Fruit fly (Drosophila melanogaster) whole organism, pupa: ENCODE measurements around the gene CG16965.
A peak's percentile ranks its signal among the peaks of the same experiment; 100 is the strongest.

Source experiments
- CG10348 ChIP-seq: fragments of 200-800 bp; sonication (Bioruptor generic); IDR thresholded peaks from 2 replicates; pipeline ENCODE4 v1.3.6; 2022; ENCODE audit warnings: missing biosample characterization, missing genetic modification characterization
- CG12605 ChIP-seq: fragments of 200-800 bp; sonication (Bioruptor generic); IDR thresholded peaks from 2 replicates; pipeline ENCODE4 v1.3.6; 2022; ENCODE audit warnings: missing biosample characterization, missing genetic modification characterization
- CG13204 ChIP-seq: fragments of 200-800 bp; sonication (Bioruptor generic); optimal IDR thresholded peaks from 2 replicates; lab custom pipeline; 2018; ENCODE audit warnings: missing biosample characterization, mild to moderate bottlenecking, missing genetic modification characterization, moderate library complexity
- CG14655 ChIP-seq: fragments of 200-800 bp; sonication (Bioruptor generic); optimal IDR thresholded peaks from 3 replicates; lab custom pipeline; 2017; ENCODE audit warnings: mild to moderate bottlenecking, missing biosample characterization, missing genetic modification reagents, missing genetic modification characterization
- CG15710 ChIP-seq: fragments of 200-800 bp; sonication (Bioruptor generic); optimal IDR thresholded peaks from 2 replicates; lab custom pipeline; 2018; ENCODE audit warnings: missing biosample characterization, mild to moderate bottlenecking, missing genetic modification characterization, moderate library complexity
- CG17806 ChIP-seq: fragments of 200-800 bp; sonication (Bioruptor generic); optimal IDR thresholded peaks from 2 replicates; lab custom pipeline; 2018; ENCODE audit warnings: missing biosample characterization, mild to moderate bottlenecking, missing genetic modification characterization, moderate library complexity
- CG32121 ChIP-seq: fragments of 200-800 bp; sonication (Bioruptor generic); IDR thresholded peaks from 2 replicates; pipeline ENCODE4 v1.3.6; 2022; ENCODE audit warnings: missing biosample characterization, missing genetic modification characterization
- CG34367 ChIP-seq: fragments of 200-800 bp; sonication (Bioruptor generic); optimal IDR thresholded peaks from 2 replicates; lab custom pipeline; 2018; ENCODE audit warnings: missing biosample characterization, mild to moderate bottlenecking, missing genetic modification characterization
- CG4496 ChIP-seq: fragments of 200-800 bp; sonication (Bioruptor generic); IDR thresholded peaks from 3 replicates; pipeline ENCODE4 v1.3.6; 2022; ENCODE audit warnings: missing biosample characterization, missing genetic modification characterization
- CG8159 ChIP-seq: fragments of 200-800 bp; sonication (Bioruptor generic); optimal IDR thresholded peaks from 3 replicates; lab custom pipeline; 2018; ENCODE audit warnings: missing biosample characterization, mild to moderate bottlenecking, missing genetic modification characterization, moderate library complexity
- CG8301 ChIP-seq: fragments of 200-800 bp; sonication (Bioruptor generic); optimal IDR thresholded peaks from 2 replicates; lab custom pipeline; 2018; ENCODE audit warnings: missing biosample characterization, mild to moderate bottlenecking, missing genetic modification characterization
- CG9948 ChIP-seq: fragments of 200-800 bp; sonication (Bioruptor generic); optimal IDR thresholded peaks from 2 replicates; lab custom pipeline; 2018; ENCODE audit warnings: missing biosample characterization, mild to moderate bottlenecking, missing genetic modification characterization, moderate library complexity
- D1 ChIP-seq: fragments of 200-800 bp; sonication (Bioruptor generic); optimal IDR thresholded peaks from 2 replicates; lab custom pipeline; 2018; ENCODE audit warnings: missing biosample characterization, mild to moderate bottlenecking, missing genetic modification characterization, moderate library complexity
- EcR ChIP-seq: fragments of 200-800 bp; sonication (Bioruptor generic); optimal IDR thresholded peaks from 3 replicates; lab custom pipeline; 2019; ENCODE audit warnings: missing biosample characterization, missing genetic modification characterization, mild to moderate bottlenecking, moderate library complexity, missing genetic modification reagents
- Ets98B ChIP-seq: fragments of 200-800 bp; sonication (Bioruptor generic); IDR thresholded peaks from 2 replicates; pipeline ENCODE4 v1.3.6; 2022; ENCODE audit warnings: missing biosample characterization, missing genetic modification characterization
- Pif1A ChIP-seq: fragments of 200-800 bp; sonication (Bioruptor generic); optimal IDR thresholded peaks from 3 replicates; lab custom pipeline; 2016; ENCODE audit warnings: missing biosample characterization, missing genetic modification characterization
- Pif1B ChIP-seq: fragments of 200-800 bp; sonication (Bioruptor generic); optimal IDR thresholded peaks from 3 replicates; lab custom pipeline; 2016; ENCODE audit warnings: missing biosample characterization, missing genetic modification characterization
- Snoo ChIP-seq: fragments of 200-800 bp; sonication (Bioruptor generic); optimal IDR thresholded peaks from 3 replicates; lab custom pipeline; 2017; ENCODE audit warnings: missing biosample characterization, mild to moderate bottlenecking, missing genetic modification characterization, inconsistent platforms
- fd96Ca ChIP-seq: fragments of 200-800 bp; sonication (Bioruptor generic); IDR thresholded peaks from 3 replicates; pipeline ENCODE4 v1.3.6; 2022; ENCODE audit warnings: missing biosample characterization, missing genetic modification characterization
- gl ChIP-seq: fragments of 200-800 bp; sonication (Bioruptor generic); optimal IDR thresholded peaks from 2 replicates; lab custom pipeline; 2018; ENCODE audit warnings: missing biosample characterization, mild to moderate bottlenecking, missing genetic modification characterization
- rn ChIP-seq: fragments of 200-800 bp; sonication (Bioruptor generic); IDR thresholded peaks from 2 replicates; pipeline ENCODE4 v1.3.6; 2022; ENCODE audit warnings: missing biosample characterization, missing genetic modification characterization

The CG16965 gene

dm6 chr2L:12020735-12021134 is 39.3 kb downstream of the CG16965 start, which contains the start of gene Wdr81:
Wdr81 (minus strand) TSS chr2L:12020960.
- TF ChIP-seq CG32121 (GFP tag; lab: Robert Waterston, UW) = no peak
- no peak for TF ChIP-seq EcR (GFP tag; lab: Kevin White, UChicago)
- no peak for TF ChIP-seq CG15710
- no peak for TF ChIP-seq CG8159
- no peak for TF ChIP-seq D1 (tag; lab: Kevin White, UChicago)
- TF ChIP-seq, all 21 proteins: peak for 0

- TF ChIP-seq Ets98B (no peak), CG8301 (tag; lab: Kevin White, UChicago) (no peak), EcR (GFP tag; lab: Kevin White, UChicago) (no peak), CG14655 (GFP tag; lab: Kevin White, UChicago) (no peak), CG8159 (no peak), Snoo (tag; lab: Kevin White, UChicago) (no peak), gl (tag; lab: Kevin White, UChicago) (no peak), rn (no peak), fd96Ca (GFP tag; lab: Robert Waterston, UW) (no peak), CG10348 (GFP tag; lab: Robert Waterston, UW) (no peak), Pif1B (GFP tag; lab: Kevin White, UChicago) (no peak)
- TF ChIP-seq, all 21 proteins: peak for 0
These were observed 39.8 kb downstream of the CG16965 start for dm6 chr2L:12021193-12021592.

- TF ChIP-seq CG17806 (tag; lab: Kevin White, UChicago) (no peak), CG12605 (no peak), Ets98B (no peak), CG9948 (tag; lab: Kevin White, UChicago) (no peak), Snoo (tag; lab: Kevin White, UChicago) (no peak), CG10348 (GFP tag; lab: Robert Waterston, UW) (no peak), EcR (GFP tag; lab: Kevin White, UChicago) (no peak), Pif1B (GFP tag; lab: Kevin White, UChicago) (no peak), Pif1A (GFP tag; lab: Kevin White, UChicago) (no peak), CG32121 (GFP tag; lab: Robert Waterston, UW) (no peak), fd96Ca (GFP tag; lab: Robert Waterston, UW) (no peak), D1 (tag; lab: Kevin White, UChicago) (no peak), CG14655 (GFP tag; lab: Kevin White, UChicago) (no peak), rn (no peak), CG13204 (GFP tag; lab: Kevin White, UChicago) (no peak), CG15710 (no peak), gl (tag; lab: Kevin White, UChicago) (no peak), CG34367 (tag; lab: Kevin White, UChicago) (no peak), CG8159 (no peak)
These were observed 42.7 kb downstream of the CG16965 start for dm6 chr2L:12024104-12024503.

dm6 chr2L:12025505-12025904 is 44.1 kb downstream of the CG16965 start:
- TF ChIP-seq CG32121 (GFP tag; lab: Robert Waterston, UW) (peak; percentile 41; the same call in 1 of the 2 replicates), CG14655 (GFP tag; lab: Kevin White, UChicago) (no peak), fd96Ca (GFP tag; lab: Robert Waterston, UW) (peak; percentile 53; the same call in 1 of the 3 replicates), Snoo (tag; lab: Kevin White, UChicago) (no peak), Pif1B (GFP tag; lab: Kevin White, UChicago) (no peak), CG13204 (GFP tag; lab: Kevin White, UChicago) (peak; percentile 24), CG9948 (tag; lab: Kevin White, UChicago) (no peak), gl (tag; lab: Kevin White, UChicago) (no peak), CG4496 (peak; percentile 80), CG8159 (peak; percentile 5), CG17806 (tag; lab: Kevin White, UChicago) (no peak), CG15710 (peak; percentile 5), D1 (tag; lab: Kevin White, UChicago) (no peak), Pif1A (GFP tag; lab: Kevin White, UChicago) (no peak), EcR (GFP tag; lab: Kevin White, UChicago) (peak; percentile 66), CG34367 (tag; lab: Kevin White, UChicago) (no peak), CG12605 (no peak), CG10348 (GFP tag; lab: Robert Waterston, UW) (0 out of 2 replicates have a peak, but pooled peaks have one; percentile 7), CG8301 (tag; lab: Kevin White, UChicago) (peak; percentile 29), rn (no peak), Ets98B (peak; percentile 67)

- TF ChIP-seq Ets98B (peak; percentile 77), CG4496 (peak; percentile 88), CG12605 (peak; percentile 94), CG9948 (tag; lab: Kevin White, UChicago) (peak; percentile 51), rn (peak; percentile 60), CG15710 (peak; percentile 70), D1 (tag; lab: Kevin White, UChicago) (no peak), Pif1A (GFP tag; lab: Kevin White, UChicago) (peak; percentile 63), CG34367 (tag; lab: Kevin White, UChicago) (peak; percentile 50), CG32121 (GFP tag; lab: Robert Waterston, UW) (peak; percentile 82), CG14655 (GFP tag; lab: Kevin White, UChicago) (peak; percentile 79), CG13204 (GFP tag; lab: Kevin White, UChicago) (peak; percentile 65), CG8159 (peak; percentile 79), fd96Ca (GFP tag; lab: Robert Waterston, UW) (peak; percentile 87), CG10348 (GFP tag; lab: Robert Waterston, UW) (no peak), CG17806 (tag; lab: Kevin White, UChicago) (peak; percentile 61), CG8301 (tag; lab: Kevin White, UChicago) (peak; percentile 48), EcR (GFP tag; lab: Kevin White, UChicago) (peak; percentile 64), gl (tag; lab: Kevin White, UChicago) (peak; percentile 93), Pif1B (GFP tag; lab: Kevin White, UChicago) (peak; percentile 77), Snoo (tag; lab: Kevin White, UChicago) (peak; percentile 58)
These were observed 45.4 kb downstream of the CG16965 start for dm6 chr2L:12026458-12027431.
